Fruit fly (Drosophila melanogaster): ENCODE measurements around the gene Nmt.
A peak's percentile ranks its signal among the peaks of the same experiment; 100 is the strongest.

The Nmt gene

DNA sequence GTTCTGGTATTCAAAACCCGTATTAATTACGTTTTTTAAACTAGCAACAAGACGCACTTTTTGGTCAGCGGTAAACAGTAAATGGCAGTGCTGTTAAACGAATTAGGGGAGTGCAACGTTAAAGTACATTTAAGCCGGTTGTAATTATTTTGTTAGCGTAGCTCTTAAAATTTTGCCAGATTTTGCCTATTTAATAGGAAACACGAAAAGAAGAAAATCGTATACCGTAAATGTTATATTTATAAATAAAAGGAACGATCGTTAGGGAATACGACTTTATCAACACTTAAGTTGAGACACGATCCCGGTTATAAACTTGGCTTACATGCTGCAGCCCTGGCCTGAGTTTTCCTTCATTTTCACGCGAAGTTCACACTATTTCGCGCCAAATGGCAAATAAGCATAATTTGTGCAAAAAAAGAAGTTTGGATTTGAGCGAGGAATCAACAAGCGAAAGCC, 40.8 kb downstream of the Nmt start, which contains the start of the genes Setx and mus301:
Gene Setx, minus strand, starts transcription at position 51 of the 459 bp plus-strand sequence.
Gene mus301, plus strand, starts transcription at position 361 of the 459 bp plus-strand sequence.
- no peak for TF ChIP-seq Pif1B (GFP tag; optimal IDR thresholded peaks at IDR 0.05)
- peak; percentile 56 for TF ChIP-seq rn (GFP tag; IDR thresholded peaks at IDR 0.05)
- TF ChIP-seq CG15710 (tag; optimal IDR thresholded peaks at IDR 0.05) = peak; percentile 76
- 0 out of 2 replicates have a peak, but pooled peaks have one; percentile 42 for TF ChIP-seq CG32121 (GFP tag; IDR thresholded peaks at IDR 0.05)
- peak; percentile 49 for TF ChIP-seq Ets98B (GFP tag; IDR thresholded peaks at IDR 0.05)
- TF ChIP-seq CG17806 (tag; optimal IDR thresholded peaks at IDR 0.05) = peak; percentile 56
- peak; percentile 52; the same call in 2 of the 3 replicates for TF ChIP-seq CG4496 (GFP tag; IDR thresholded peaks at IDR 0.05)
- TF ChIP-seq CG13204 (GFP tag; optimal IDR thresholded peaks at IDR 0.05) = no peak

DNA sequence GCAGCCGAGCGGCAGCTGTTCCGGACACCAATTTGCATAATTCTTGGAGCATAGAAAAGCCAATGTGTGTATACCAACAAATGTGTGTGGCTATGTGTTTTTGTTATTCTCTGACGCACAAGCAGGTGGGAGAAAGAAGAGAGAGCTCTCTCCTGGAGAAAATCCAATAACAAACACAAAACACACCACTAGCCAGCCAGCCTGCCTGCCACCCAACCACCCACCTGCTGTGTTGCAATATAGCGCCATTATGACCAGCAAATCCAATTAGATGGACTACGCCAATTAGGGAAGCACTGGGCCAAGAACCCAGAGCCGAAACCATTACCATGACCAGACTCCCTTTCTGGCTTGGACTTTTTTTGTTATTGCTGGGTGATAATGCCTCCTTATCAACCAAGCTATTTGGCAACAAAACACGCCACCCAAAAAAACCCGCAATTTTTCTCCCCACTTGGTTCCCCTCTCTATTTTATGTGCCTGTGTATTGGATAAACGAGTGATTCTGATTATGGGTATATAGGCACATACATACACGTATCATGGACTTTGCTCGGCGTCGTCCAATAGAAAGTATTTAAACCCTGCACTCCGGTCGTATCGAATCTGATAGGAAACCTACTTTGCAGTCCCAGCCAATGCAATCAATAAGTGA, 49.7 kb downstream of the Nmt start:
- TF ChIP-seq CG17806 (tag; optimal IDR thresholded peaks at IDR 0.05) (no peak), fd96Ca (GFP tag; IDR thresholded peaks at IDR 0.05) (0 out of 3 replicates have a peak, but pooled peaks have one; percentile 34), CG10348 (GFP tag; IDR thresholded peaks at IDR 0.05) (no peak), CG34367 (tag; optimal IDR thresholded peaks at IDR 0.05) (no peak), Ets98B (GFP tag; IDR thresholded peaks at IDR 0.05) (no peak), CG8301 (tag; optimal IDR thresholded peaks at IDR 0.05) (peak; percentile 6), CG13204 (GFP tag; optimal IDR thresholded peaks at IDR 0.05) (no peak), EcR (GFP tag; optimal IDR thresholded peaks at IDR 0.05) (no peak), Snoo (tag; optimal IDR thresholded peaks at IDR 0.05) (no peak), D1 (tag; optimal IDR thresholded peaks at IDR 0.05) (no peak), CG4496 (GFP tag; IDR thresholded peaks at IDR 0.05) (0 out of 3 replicates have a peak, but pooled peaks have one; percentile 33), CG12605 (GFP tag; IDR thresholded peaks at IDR 0.05) (no peak), gl (tag; optimal IDR thresholded peaks at IDR 0.05) (peak; percentile 34)

DNA sequence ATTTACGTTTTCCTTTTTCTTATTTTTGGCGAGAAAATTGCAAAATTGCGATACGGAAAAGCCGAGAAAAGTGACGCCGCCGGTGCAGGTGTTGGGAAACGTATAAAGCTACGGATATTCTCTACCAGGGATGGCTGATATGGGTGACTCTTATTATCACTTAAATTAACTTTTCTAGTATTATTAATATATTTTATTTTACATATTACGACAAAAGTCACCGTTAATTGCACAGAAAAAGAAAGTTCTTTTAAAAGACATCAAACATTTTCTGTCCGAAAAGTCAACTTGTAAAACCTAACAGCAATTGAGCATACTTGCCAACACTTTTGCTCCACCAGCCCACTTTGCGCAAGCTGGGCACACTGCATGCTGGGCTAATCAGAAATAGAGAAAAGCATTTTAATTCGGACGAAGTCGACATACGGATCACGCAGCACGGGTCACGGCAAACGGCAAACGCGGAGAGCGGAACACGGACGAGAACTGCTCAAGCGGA, 50.5 kb downstream of the Nmt start, which contains the start of the genes Cds and Uba2:
Gene Cds, plus strand, starts transcription at position 51 of the 499 bp plus-strand sequence.
Gene Uba2, minus strand, starts transcription at position 107 of the 499 bp plus-strand sequence.
- TF ChIP-seq CG14655 (GFP tag; optimal IDR thresholded peaks at IDR 0.05) = no peak
- TF ChIP-seq rn (GFP tag; IDR thresholded peaks at IDR 0.05) = peak; percentile 81
- TF ChIP-seq CG4496 (GFP tag; IDR thresholded peaks at IDR 0.05) = peak; percentile 90
- TF ChIP-seq D1 (tag; optimal IDR thresholded peaks at IDR 0.05) = no peak
- TF ChIP-seq gl (tag; optimal IDR thresholded peaks at IDR 0.05) = peak; percentile 40
- TF ChIP-seq CG13204 (GFP tag; optimal IDR thresholded peaks at IDR 0.05) = no peak
- TF ChIP-seq CG32121 (GFP tag; IDR thresholded peaks at IDR 0.05) = peak; percentile 92
- peak; percentile 72 for TF ChIP-seq CG12605 (GFP tag; IDR thresholded peaks at IDR 0.05)
- peak; percentile 74 for TF ChIP-seq CG8301 (tag; optimal IDR thresholded peaks at IDR 0.05)
- TF ChIP-seq Pif1A (GFP tag; optimal IDR thresholded peaks at IDR 0.05) = no peak
- peak; percentile 77 for TF ChIP-seq CG17806 (tag; optimal IDR thresholded peaks at IDR 0.05)
- TF ChIP-seq fd96Ca (GFP tag; IDR thresholded peaks at IDR 0.05) = peak; percentile 90
- peak; percentile 75 for TF ChIP-seq CG10348 (GFP tag; IDR thresholded peaks at IDR 0.05)
- peak; percentile 80 for TF ChIP-seq Pif1B (GFP tag; optimal IDR thresholded peaks at IDR 0.05)
- TF ChIP-seq EcR (GFP tag; optimal IDR thresholded peaks at IDR 0.05) = peak; percentile 14
- peak; percentile 69 for TF ChIP-seq CG34367 (tag; optimal IDR thresholded peaks at IDR 0.05)
- peak; percentile 85 for TF ChIP-seq CG15710 (tag; optimal IDR thresholded peaks at IDR 0.05)
- peak; percentile 85 for TF ChIP-seq Snoo (tag; optimal IDR thresholded peaks at IDR 0.05)
- peak; percentile 90 for TF ChIP-seq Ets98B (GFP tag; IDR thresholded peaks at IDR 0.05)
- peak; percentile 75 for TF ChIP-seq CG9948 (tag; optimal IDR thresholded peaks at IDR 0.05)
- peak; percentile 97 for TF ChIP-seq CG8159 (tag; optimal IDR thresholded peaks at IDR 0.05)

Measured in whole organism, pupa.